Worm (Caenorhabditis elegans): ENCODE measurements around the gene T09F5.2.

Gene T09F5.2

DNA sequence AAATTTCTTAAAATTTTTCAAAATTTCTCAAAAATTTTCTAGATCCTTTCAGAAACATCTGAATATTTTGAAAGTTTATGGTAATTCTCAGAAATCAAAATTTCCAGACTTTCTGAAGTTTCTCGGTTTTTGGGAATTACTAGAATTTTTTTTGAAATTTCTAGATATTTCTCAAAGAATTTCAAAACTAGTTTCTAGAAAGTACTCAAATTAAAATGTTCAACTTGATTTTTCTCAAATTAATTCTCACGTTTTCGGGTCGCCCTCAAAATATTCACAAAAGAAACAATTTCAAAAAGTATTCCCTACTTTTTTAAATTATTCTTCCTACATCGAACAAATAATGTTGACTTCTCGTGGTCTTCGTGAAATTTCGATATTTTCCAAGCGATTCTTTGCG lies 29.0 kb downstream of the T09F5.2 start, which contains the start of gene T09F5.10:
TSS of gene T09F5.10 (plus strand) at position 301 of the 400 bp plus-strand sequence.
- TF ChIP-seq snpc-1.3 (tag; optimal IDR thresholded peaks at IDR 0.05; ENCODE audit: insufficient read depth) (no peak), nhr-80 (tag; optimal IDR thresholded peaks at IDR 0.05) (no peak), nhr-90 (tag; optimal IDR thresholded peaks at IDR 0.05) (no peak), F57A8.1 (GFP tag; optimal IDR thresholded peaks at IDR 0.05) (no peak), Y53G8AR.9 (GFP tag; conservative IDR thresholded peaks at IDR 0.05) (no peak)

DNA sequence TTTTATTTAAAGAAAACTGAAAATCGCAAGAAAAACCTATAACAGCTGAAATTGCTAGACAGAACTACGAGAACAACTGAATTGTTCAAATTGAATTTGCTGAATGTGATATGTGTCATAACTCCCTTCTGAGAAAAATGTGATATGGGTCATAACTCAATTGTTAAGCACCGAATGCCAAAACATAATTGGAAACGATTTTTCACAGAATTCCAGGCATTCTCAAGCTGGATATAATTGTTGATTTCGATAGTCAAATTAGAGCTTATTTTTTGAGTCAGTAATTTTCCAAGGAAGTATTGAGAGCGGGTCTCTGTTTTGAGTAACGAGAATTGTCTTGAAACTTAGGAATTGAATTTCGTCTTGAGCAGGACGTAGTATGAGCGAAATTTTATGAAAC lies 31.1 kb downstream of the T09F5.2 start:
- no peak for TF ChIP-seq let-607 (tag; optimal IDR thresholded peaks at IDR 0.05)
- no peak for TF ChIP-seq F37B4.10 (GFP tag; IDR thresholded peaks at IDR 0.05)
- no peak for TF ChIP-seq ztf-6 (GFP tag; IDR thresholded peaks at IDR 0.05)
- TF ChIP-seq nhr-120 (GFP tag; IDR thresholded peaks at IDR 0.05): no peak
- no peak for TF ChIP-seq hrde-1 (tag; optimal IDR thresholded peaks at IDR 0.05; ENCODE audit: borderline replicate concordance)
- no peak for TF ChIP-seq nhr-80 (tag; optimal IDR thresholded peaks at IDR 0.05)
- no peak for TF ChIP-seq B0336.3 (GFP tag; IDR thresholded peaks at IDR 0.05)
- TF ChIP-seq madf-6 (GFP tag; IDR thresholded peaks at IDR 0.05): no peak
- TF ChIP-seq snpc-1.1 (tag; optimal IDR thresholded peaks at IDR 0.05; ENCODE audit: insufficient read depth): no peak
- no peak for TF ChIP-seq let-526 (GFP tag; IDR thresholded peaks at IDR 0.05)

DNA sequence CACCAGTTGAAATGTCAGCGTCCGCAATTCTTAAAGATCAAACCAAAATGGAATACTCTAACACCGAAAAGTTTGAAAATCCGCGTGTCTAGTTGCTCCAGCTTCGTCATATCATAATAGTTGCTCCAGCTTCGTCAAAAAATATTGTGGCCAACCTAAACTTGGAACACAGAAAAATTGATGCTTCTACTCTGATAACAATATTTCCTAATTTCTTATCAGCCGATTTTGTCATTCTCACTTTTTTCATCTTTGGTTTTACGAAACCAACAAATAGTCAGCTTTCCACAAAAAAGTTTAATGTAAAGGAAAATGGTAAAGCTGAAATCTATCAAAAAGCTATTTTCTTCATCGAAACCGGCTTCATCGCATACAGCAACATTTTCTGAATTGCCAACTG lies 31.6 kb downstream of the T09F5.2 start, which contains the start of gene fbxa-84:
TSS of gene fbxa-84 (plus strand) at position 34 of the 400 bp plus-strand sequence.
- TF ChIP-seq tbp1 (GFP tag; optimal IDR thresholded peaks at IDR 0.05): no peak
- TF ChIP-seq ekl-4 (GFP tag; IDR thresholded peaks at IDR 0.05): no peak
- TF ChIP-seq ztf-22 (GFP tag; optimal IDR thresholded peaks at IDR 0.05): no peak
- TF ChIP-seq unc-130 (GFP tag; optimal IDR thresholded peaks at IDR 0.05): no peak
- TF ChIP-seq nhr-80 (tag; optimal IDR thresholded peaks at IDR 0.05): peak; percentile 50

DNA sequence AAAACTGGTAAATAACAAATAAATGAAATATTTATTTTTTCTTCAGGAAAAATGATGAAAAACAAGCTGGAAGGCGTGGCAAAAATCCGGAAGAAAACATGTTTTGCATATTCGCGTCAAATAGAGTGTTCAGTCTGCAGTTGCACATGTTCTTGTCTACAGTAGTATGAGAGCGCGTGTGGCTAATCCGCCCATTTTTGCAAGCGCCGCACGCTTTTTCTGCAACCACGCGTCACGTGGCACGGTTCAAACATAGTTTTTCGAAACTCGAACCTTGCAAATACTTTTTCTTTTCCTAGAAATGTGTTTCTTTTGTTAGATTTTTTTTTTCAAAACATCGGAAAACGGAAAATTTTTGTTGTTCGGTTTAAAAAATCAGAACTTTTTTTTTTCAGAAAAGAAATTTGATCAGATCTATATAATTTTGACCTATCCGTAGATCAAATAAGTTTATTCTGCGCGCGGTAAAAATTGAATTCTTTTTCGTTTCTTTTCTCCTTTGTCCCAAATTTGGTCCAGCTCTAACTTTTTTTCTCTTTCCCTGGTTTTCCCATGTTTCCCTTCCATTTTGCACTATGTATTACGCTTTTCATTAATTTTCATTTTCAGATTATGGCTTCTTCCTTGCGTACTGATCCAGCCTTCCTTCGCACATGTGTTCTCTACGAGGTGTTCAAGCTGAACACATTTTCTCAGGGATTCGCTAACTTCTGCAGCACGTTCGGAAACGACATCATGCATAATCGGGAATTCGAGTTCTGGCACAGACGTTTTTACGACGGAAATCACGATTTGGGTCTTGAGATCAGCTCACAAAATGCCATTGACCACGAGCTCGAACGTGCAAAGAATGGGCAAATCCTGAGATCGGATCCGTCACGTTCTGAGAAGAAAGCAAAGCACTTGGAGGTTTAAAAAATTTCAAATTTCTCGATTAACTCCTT lies 33.6 kb downstream of the T09F5.2 start, which contains the start of gene Y75B12B.1:
TSS of gene Y75B12B.1 (plus strand) at position 603 of the 944 bp plus-strand sequence.
- TF ChIP-seq mcd-1 (GFP tag; IDR thresholded peaks at IDR 0.05) (peak; percentile 78), dpl-1 (GFP tag; optimal IDR thresholded peaks at IDR 0.05) (peak; percentile 67), attf-3 (GFP tag; conservative IDR thresholded peaks at IDR 0.05) (no peak), efl-1 (GFP tag; optimal IDR thresholded peaks at IDR 0.05) (peak; percentile 91), ceh-91 (GFP tag; IDR thresholded peaks at IDR 0.05) (peak; percentile 74), ekl-4 (GFP tag; IDR thresholded peaks at IDR 0.05) (0 out of 2 replicates have a peak, but pooled peaks have one; percentile 52), unc-130 (GFP tag; optimal IDR thresholded peaks at IDR 0.05) (peak; percentile 2), snpc-3.4 (tag; optimal IDR thresholded peaks at IDR 0.05) (peak; percentile 66), B0336.3 (GFP tag; IDR thresholded peaks at IDR 0.05) (peak; percentile 84), ccch-3 (GFP tag; optimal IDR thresholded peaks at IDR 0.05) (no peak), tbp1 (GFP tag; optimal IDR thresholded peaks at IDR 0.05) (peak; percentile 61), Y56A3A.18 (GFP tag; IDR thresholded peaks at IDR 0.05) (no peak), rpc-1 (optimal IDR thresholded peaks at IDR 0.05) (no peak), rpc-1 (tag; optimal IDR thresholded peaks at IDR 0.05) (peak; percentile 10), snpc-1.1 (tag; optimal IDR thresholded peaks at IDR 0.05; ENCODE audit: insufficient read depth) (peak; percentile 33), ceh-100 (GFP tag; IDR thresholded peaks at IDR 0.05) (peak; percentile 79), hsf-1 (GFP tag; IDR thresholded peaks at IDR 0.05) (peak; percentile 84), bed-2 (GFP tag; IDR thresholded peaks at IDR 0.05) (no peak), lin-35 (GFP tag; optimal IDR thresholded peaks at IDR 0.05) (peak in 2 of 3 experiments; percentile 37 to 39), athp-1 (tag; optimal IDR thresholded peaks at IDR 0.05) (peak; percentile 94), ztf-28 (GFP tag; IDR thresholded peaks at IDR 0.05) (0 out of 2 replicates have a peak, but pooled peaks have one; percentile 57), nfya-2 (GFP tag; IDR thresholded peaks at IDR 0.05) (no peak), repo-1 (tag; optimal IDR thresholded peaks at IDR 0.05) (peak; percentile 12), madf-6 (GFP tag; IDR thresholded peaks at IDR 0.05) (peak; percentile 94), tlf-1 (GFP tag; optimal IDR thresholded peaks at IDR 0.05) (peak; percentile 77), dox-1 (GFP tag; IDR thresholded peaks at IDR 0.05) (peak; percentile 68), B0261.1 (tag; optimal IDR thresholded peaks at IDR 0.05) (peak; percentile 20), pbrm-1 (GFP tag; IDR thresholded peaks at IDR 0.05) (peak; percentile 69; the same call in 1 of the 2 replicates)

All from whole organism, young adult.